Worm (Caenorhabditis elegans) whole organism, L4 larva: ENCODE results near the gene tsp-13.

Experiments used
- D1046.2 ChIP-seq: fragments of 200-800 bp; sonication (Bioruptor generic); IDR thresholded peaks from 2 replicates; pipeline ENCODE4 v1.3.6; 2022; ENCODE audit warnings: missing genetic modification characterization, missing compliant biosample characterization
- F26F4.8 ChIP-seq: fragments of 200-800 bp; sonication (Bioruptor generic); conservative IDR thresholded peaks from 2 replicates; pipeline ENCODE4 v1.3.6; 2022; ENCODE audit warnings: missing genetic modification characterization, missing compliant biosample characterization
- F37D6.2 ChIP-seq: sonication (generic microtip); optimal IDR thresholded peaks from 2 replicates; lab custom pipeline; 2016; ENCODE audit warnings: mild to moderate bottlenecking, missing genetic modification characterization, missing compliant biosample characterization
- R02D3.7 ChIP-seq: fragments of 150-350 bp; sonication (generic microtip); optimal IDR thresholded peaks from 3 replicates; lab custom pipeline; 2014; ENCODE audit warnings: missing biosample characterization, missing genetic modification characterization
- T26A8.4 ChIP-seq: fragments of 200-800 bp; sonication (Bioruptor generic); IDR thresholded peaks from 2 replicates; pipeline ENCODE4 v1.3.6; 2022; ENCODE audit warnings: missing genetic modification characterization, missing compliant biosample characterization
- ZK546.5 ChIP-seq, 2 experiments: sonication (generic microtip); optimal IDR thresholded peaks; 2 replicates each; lab custom pipeline; 2017; ENCODE audit warnings: missing biosample characterization in 2 of 2, missing genetic modification characterization in 2 of 2
- aly-2 ChIP-seq: sonication (generic microtip); optimal IDR thresholded peaks from 2 replicates; lab custom pipeline; 2018; ENCODE audit warnings: missing biosample characterization, missing genetic modification characterization
- attf-4 ChIP-seq: sonication (generic microtip); optimal IDR thresholded peaks from 3 replicates; lab custom pipeline; 2017; ENCODE audit warnings: missing biosample characterization, missing genetic modification characterization
- ceh-20 ChIP-seq: fragments of 200-800 bp; sonication (Bioruptor generic); IDR thresholded peaks from 2 replicates; pipeline ENCODE4 v1.3.6; 2022; ENCODE audit warnings: missing genetic modification reagents, missing genetic modification characterization, missing compliant biosample characterization
- ceh-28 ChIP-seq: fragments of 150-350 bp; optimal IDR thresholded peaks from 2 replicates; lab custom pipeline; 2014; ENCODE audit warnings: missing biosample characterization, missing genetic modification reagents, missing genetic modification characterization
- ces-1 ChIP-seq: fragments of 150-350 bp; sonication (generic microtip); optimal IDR thresholded peaks from 4 replicates; lab custom pipeline; 2014; ENCODE audit warnings: missing biosample characterization, missing genetic modification reagents, missing genetic modification characterization
- ctbp-1 ChIP-seq: fragments of 200-800 bp; sonication (Bioruptor generic); IDR thresholded peaks from 2 replicates; pipeline ENCODE4 v1.3.6; 2022; ENCODE audit warnings: missing genetic modification reagents, missing genetic modification characterization, missing compliant biosample characterization
- dmd-6 ChIP-seq: fragments of 200-800 bp; sonication (Bioruptor generic); IDR thresholded peaks from 2 replicates; pipeline ENCODE4 v1.3.6; 2022; ENCODE audit warnings: missing genetic modification reagents, missing genetic modification characterization, missing compliant biosample characterization
- dmd-8 ChIP-seq: fragments of 200-800 bp; sonication (Bioruptor generic); IDR thresholded peaks from 2 replicates; pipeline ENCODE4 v1.3.6; 2022; ENCODE audit warnings: missing genetic modification characterization, missing compliant biosample characterization
- duxl-1 ChIP-seq: sonication (generic microtip); optimal IDR thresholded peaks from 2 replicates; lab custom pipeline; 2016; ENCODE audit warnings: mild to moderate bottlenecking, missing genetic modification characterization, moderate library complexity, missing compliant biosample characterization; ENCODE audit not compliant: poor library complexity
- dve-1 ChIP-seq: sonication (generic microtip); optimal IDR thresholded peaks from 2 replicates; lab custom pipeline; 2017; ENCODE audit warnings: antibody characterized with exemption, mild to moderate bottlenecking, missing genetic modification characterization, missing compliant biosample characterization; ENCODE audit not compliant: insufficient read depth
- fos-1 ChIP-seq: fragments of 150-350 bp; optimal IDR thresholded peaks from 2 replicates; lab custom pipeline; 2014; ENCODE audit warnings: missing biosample characterization, missing genetic modification characterization
- hlh-11 ChIP-seq: fragments of 200-800 bp; sonication (Bioruptor generic); optimal IDR thresholded peaks from 2 replicates; lab custom pipeline; 2018; ENCODE audit warnings: mild to moderate bottlenecking, missing genetic modification characterization, missing compliant biosample characterization
- hlh-30 ChIP-seq: sonication (generic microtip); optimal IDR thresholded peaks from 2 replicates; lab custom pipeline; 2017; ENCODE audit warnings: antibody characterized with exemption, mild to moderate bottlenecking, missing genetic modification characterization, missing compliant biosample characterization; ENCODE audit not compliant: insufficient read depth
- jun-1 ChIP-seq: fragments of 150-350 bp; optimal IDR thresholded peaks from 2 replicates; lab custom pipeline; 2014; ENCODE audit warnings: missing biosample characterization, missing genetic modification reagents, missing genetic modification characterization
- lin-1 ChIP-seq: fragments of 200-800 bp; sonication (Bioruptor generic); IDR thresholded peaks from 2 replicates; pipeline ENCODE4 v1.3.6; 2022; ENCODE audit warnings: missing genetic modification reagents, missing genetic modification characterization, missing compliant biosample characterization
- lin-13 ChIP-seq: fragments of 150-350 bp; optimal IDR thresholded peaks from 2 replicates; lab custom pipeline; 2014; ENCODE audit warnings: missing biosample characterization, missing genetic modification reagents, missing genetic modification characterization
- lin-29 ChIP-seq: fragments of 200-800 bp; sonication (Bioruptor generic); IDR thresholded peaks from 2 replicates; pipeline ENCODE4 v1.3.6; 2022; ENCODE audit warnings: missing genetic modification reagents, missing genetic modification characterization, missing compliant biosample characterization
- lin-38 ChIP-seq: fragments of 200-800 bp; sonication (Bioruptor generic); IDR thresholded peaks from 2 replicates; pipeline ENCODE4 v1.3.6; 2022; ENCODE audit warnings: missing genetic modification reagents, missing genetic modification characterization, missing compliant biosample characterization
- lin-39 ChIP-seq: fragments of 150-350 bp; optimal IDR thresholded peaks from 2 replicates; lab custom pipeline; 2014; ENCODE audit warnings: missing biosample characterization, missing genetic modification reagents, missing genetic modification characterization
- lsy-2 ChIP-seq, 2 experiments: fragments of 150-350 bp in 1 of 2; sonication (generic microtip) in 1 of 2; optimal IDR thresholded peaks; 2 replicates each; lab custom pipeline; 2014 to 2017; ENCODE audit warnings: missing biosample characterization in 2 of 2, missing genetic modification characterization in 2 of 2
- madf-9 ChIP-seq: fragments of 200-800 bp; sonication (Bioruptor generic); conservative IDR thresholded peaks from 2 replicates; pipeline ENCODE4 v1.3.6; 2022; ENCODE audit warnings: missing genetic modification reagents, missing genetic modification characterization, missing compliant biosample characterization
- mdt-29 ChIP-seq: fragments of 200-800 bp; sonication (Bioruptor generic); IDR thresholded peaks from 2 replicates; pipeline ENCODE4 v1.3.6; 2022; ENCODE audit warnings: missing genetic modification reagents, missing genetic modification characterization, missing compliant biosample characterization
- mep-1 ChIP-seq: fragments of 150-350 bp; sonication (generic microtip); optimal IDR thresholded peaks from 3 replicates; lab custom pipeline; 2014; ENCODE audit warnings: missing biosample characterization, missing genetic modification characterization
- nhr-102 ChIP-seq: sonication (generic microtip); optimal IDR thresholded peaks from 2 replicates; lab custom pipeline; 2016; ENCODE audit warnings: mild to moderate bottlenecking, missing genetic modification characterization, moderate library complexity, missing compliant biosample characterization
- nhr-111 ChIP-seq: fragments of 200-800 bp; sonication (Bioruptor generic); optimal IDR thresholded peaks from 2 replicates; lab custom pipeline; 2018; ENCODE audit warnings: mild to moderate bottlenecking, missing genetic modification characterization, missing compliant biosample characterization
- nhr-237 ChIP-seq: sonication (generic microtip); optimal IDR thresholded peaks from 2 replicates; lab custom pipeline; 2017; ENCODE audit warnings: missing biosample characterization, missing genetic modification characterization
- nhr-41 ChIP-seq: fragments of 200-800 bp; sonication (Bioruptor generic); IDR thresholded peaks from 2 replicates; pipeline ENCODE4 v1.3.6; 2022; ENCODE audit warnings: missing genetic modification reagents, missing genetic modification characterization, missing compliant biosample characterization
- nhr-42 ChIP-seq: fragments of 200-800 bp; sonication (Bioruptor generic); IDR thresholded peaks from 2 replicates; pipeline ENCODE4 v1.3.6; 2022; ENCODE audit warnings: missing genetic modification characterization, missing compliant biosample characterization
- nhr-48 ChIP-seq: sonication (generic microtip); optimal IDR thresholded peaks from 2 replicates; lab custom pipeline; 2016; ENCODE audit warnings: mild to moderate bottlenecking, missing genetic modification characterization, missing compliant biosample characterization
- nhr-76 ChIP-seq: fragments of 150-350 bp; optimal IDR thresholded peaks from 2 replicates; lab custom pipeline; 2014; ENCODE audit warnings: missing biosample characterization, missing genetic modification characterization
- nhr-77 ChIP-seq: fragments of 150-350 bp; optimal IDR thresholded peaks from 2 replicates; lab custom pipeline; 2014; ENCODE audit warnings: missing biosample characterization, missing genetic modification characterization
- php-3 ChIP-seq: fragments of 200-800 bp; sonication (Bioruptor generic); IDR thresholded peaks from 2 replicates; pipeline ENCODE4 v1.3.6; 2022; ENCODE audit warnings: missing genetic modification reagents, missing genetic modification characterization, missing compliant biosample characterization
- pqm-1 ChIP-seq: sonication (generic microtip); optimal IDR thresholded peaks from 2 replicates; lab custom pipeline; 2017; ENCODE audit warnings: missing biosample characterization, missing genetic modification characterization
- rbr-2 ChIP-seq: sonication (generic microtip); optimal IDR thresholded peaks from 2 replicates; lab custom pipeline; 2016; ENCODE audit warnings: missing genotype, missing genetic modification characterization, missing compliant biosample characterization
- saeg-2 ChIP-seq: fragments of 200-800 bp; sonication (Bioruptor generic); IDR thresholded peaks from 2 replicates; pipeline ENCODE4 v1.3.6; 2022; ENCODE audit warnings: missing genetic modification reagents, missing genetic modification characterization, missing compliant biosample characterization
- skn-1 ChIP-seq: fragments of 150-350 bp; optimal IDR thresholded peaks from 2 replicates; lab custom pipeline; 2014; ENCODE audit warnings: missing biosample characterization, missing genetic modification characterization
- snpc-1.2 ChIP-seq: fragments of 200-800 bp; sonication (Bioruptor generic); IDR thresholded peaks from 2 replicates; pipeline ENCODE4 v1.3.6; 2022; ENCODE audit warnings: missing genetic modification reagents, missing genetic modification characterization, missing compliant biosample characterization
- spr-1 ChIP-seq: sonication (generic microtip); optimal IDR thresholded peaks from 2 replicates; lab custom pipeline; 2016; ENCODE audit warnings: mild to moderate bottlenecking, missing genetic modification characterization, missing compliant biosample characterization
- spr-3 ChIP-seq: fragments of 200-800 bp; sonication (Bioruptor generic); optimal IDR thresholded peaks from 2 replicates; lab custom pipeline; 2018; ENCODE audit warnings: mild to moderate bottlenecking, missing genetic modification characterization, missing compliant biosample characterization
- tra-1 ChIP-seq: fragments of 200-800 bp; sonication (Bioruptor generic); IDR thresholded peaks from 2 replicates; pipeline ENCODE4 v1.3.6; 2022; ENCODE audit warnings: missing genetic modification reagents, missing genetic modification characterization, missing compliant biosample characterization
- unc-39 ChIP-seq: sonication (generic microtip); optimal IDR thresholded peaks from 2 replicates; lab custom pipeline; 2017; ENCODE audit warnings: missing biosample characterization, missing genetic modification characterization
- zfp-2 ChIP-seq: sonication (generic microtip); optimal IDR thresholded peaks from 2 replicates; lab custom pipeline; 2016; ENCODE audit warnings: mild to moderate bottlenecking, missing genetic modification characterization, missing compliant biosample characterization
- ztf-11 ChIP-seq: fragments of 150-350 bp; optimal IDR thresholded peaks from 2 replicates; lab custom pipeline; 2014; ENCODE audit warnings: missing biosample characterization, missing genetic modification characterization

tsp-13 gene

ce11 chrV:19203299-19203698, 49.4 kb downstream of the tsp-13 start, which contains the start of gene Y39B6A.1 (continued):
- no peak for TF ChIP-seq lin-29
- no peak for TF ChIP-seq lin-1 (GFP tag; lab: Robert Waterston, UW)
- no peak for TF ChIP-seq jun-1 (tag; lab: Kevin White, UChicago)
- no peak for TF ChIP-seq F37D6.2
- TF ChIP-seq ceh-20, result no peak
- TF ChIP-seq saeg-2, result no peak
- no peak for TF ChIP-seq ztf-11 (tag; lab: Kevin White, UChicago)
- no peak for TF ChIP-seq dmd-8 (GFP tag; lab: Robert Waterston, UW)
- no peak for TF ChIP-seq nhr-102 (tag; lab: Kevin White, UChicago)
- no peak for TF ChIP-seq spr-1 (tag; lab: Kevin White, UChicago)
- TF ChIP-seq pqm-1 (tag; lab: Kevin White, UChicago), result peak; percentile 5
- no peak for TF ChIP-seq attf-4 (tag; lab: Kevin White, UChicago)
- peak; percentile 45 for TF ChIP-seq dmd-6 (GFP tag; lab: Robert Waterston, UW)
- no peak for TF ChIP-seq lin-39 (tag; lab: Kevin White, UChicago)
- no peak for TF ChIP-seq ces-1 (GFP tag; lab: Kevin White, UChicago)
- no peak for TF ChIP-seq duxl-1
- peak; percentile 15 for TF ChIP-seq mep-1 (tag; lab: Kevin White, UChicago)
- no peak for TF ChIP-seq aly-2 (tag; lab: Kevin White, UChicago)
- TF ChIP-seq lsy-2 (tag; optimal IDR thresholded peaks at IDR 0.05; lab: Kevin White, UChicago), result no peak
- TF ChIP-seq nhr-48 (tag; lab: Kevin White, UChicago), result no peak
- no peak for TF ChIP-seq nhr-111
- no peak for TF ChIP-seq T26A8.4 (GFP tag; lab: Robert Waterston, UW)
- TF ChIP-seq ceh-28 (tag; lab: Kevin White, UChicago), result no peak
- TF ChIP-seq lin-38 (GFP tag; lab: Robert Waterston, UW), result no peak
- no peak for TF ChIP-seq nhr-42 (GFP tag; lab: Robert Waterston, UW)
- TF ChIP-seq hlh-30 (tag; lab: Kevin White, UChicago), result peak; percentile 14
- TF ChIP-seq F26F4.8 (GFP tag; lab: Robert Waterston, UW), result no peak
- no peak for TF ChIP-seq ctbp-1
- no peak for TF ChIP-seq R02D3.7 (tag; lab: Kevin White, UChicago)

- TF ChIP-seq ceh-20, result peak; percentile 83
- TF ChIP-seq hlh-11, result peak; percentile 87
- peak; percentile 6 for TF ChIP-seq mep-1 (tag; lab: Kevin White, UChicago)
- TF ChIP-seq lin-38 (GFP tag; lab: Robert Waterston, UW), result 0 out of 2 replicates have a peak, but pooled peaks have one; percentile 18
- no peak for TF ChIP-seq nhr-76 (tag; lab: Kevin White, UChicago)
- TF ChIP-seq lsy-2 (tag; optimal IDR thresholded peaks at IDR 0.05; lab: Kevin White, UChicago), result peak in 1 of 2 experiments; percentile 13
- TF ChIP-seq zfp-2, result no peak
- no peak for TF ChIP-seq nhr-237
- no peak for TF ChIP-seq lin-39 (tag; lab: Kevin White, UChicago)
- no peak for TF ChIP-seq unc-39 (tag; lab: Kevin White, UChicago)
- TF ChIP-seq duxl-1, result no peak
- TF ChIP-seq tra-1 (GFP tag; lab: Robert Waterston, UW), result peak; percentile 82
- TF ChIP-seq nhr-102 (tag; lab: Kevin White, UChicago), result peak; percentile 2
- TF ChIP-seq hlh-30 (tag; lab: Kevin White, UChicago), result peak; percentile 64
- no peak for TF ChIP-seq lin-13 (GFP tag; lab: Kevin White, UChicago)
- no peak for TF ChIP-seq mdt-29 (GFP tag; lab: Robert Waterston, UW)
- no peak for TF ChIP-seq fos-1 (tag; lab: Kevin White, UChicago)
- 0 out of 2 replicates have a peak, but pooled peaks have one; percentile 54 for TF ChIP-seq lin-1 (GFP tag; lab: Robert Waterston, UW)
- TF ChIP-seq rbr-2 (tag; lab: Kevin White, UChicago), result no peak
- TF ChIP-seq nhr-77 (tag; lab: Kevin White, UChicago), result peak; percentile 32
- peak; percentile 72 for TF ChIP-seq dve-1 (tag; lab: Kevin White, UChicago)
- no peak for TF ChIP-seq nhr-41 (GFP tag; lab: Robert Waterston, UW)
- TF ChIP-seq attf-4 (tag; lab: Kevin White, UChicago), result no peak
- TF ChIP-seq pqm-1 (tag; lab: Kevin White, UChicago), result peak; percentile 22
- TF ChIP-seq php-3 (GFP tag; lab: Robert Waterston, UW), result peak; percentile 99
- no peak for TF ChIP-seq D1046.2
- no peak for TF ChIP-seq spr-3
- TF ChIP-seq skn-1 (tag; lab: Kevin White, UChicago), result no peak
- TF ChIP-seq T26A8.4 (GFP tag; lab: Robert Waterston, UW), result no peak
- no peak for TF ChIP-seq snpc-1.2 (GFP tag; lab: Robert Waterston, UW)
- no peak for TF ChIP-seq dmd-8 (GFP tag; lab: Robert Waterston, UW)
- no peak for TF ChIP-seq madf-9 (GFP tag; lab: Robert Waterston, UW)
- no peak for TF ChIP-seq ZK546.5 (tag; optimal IDR thresholded peaks at IDR 0.05; lab: Kevin White, UChicago)
Observed at ce11 chrV:19205450-19205849, 51.5 kb downstream of the tsp-13 start.
